Worm (Caenorhabditis elegans) whole organism, L4/young adult: ENCODE data around the gene hot-1.

Source experiments
- W03F9.2 ChIP-seq: fragments of 150-350 bp; optimal IDR thresholded peaks from 2 replicates; lab custom pipeline; 2014; ENCODE audit warnings: missing biosample characterization, missing genetic modification characterization
- dao-5 ChIP-seq: sonication (generic microtip); optimal IDR thresholded peaks from 2 replicates; lab custom pipeline; 2016; ENCODE audit warnings: missing genotype, missing genetic modification characterization, moderate library complexity, missing compliant biosample characterization
- him-1 ChIP-seq: sonication (generic microtip); optimal IDR thresholded peaks from 2 replicates; lab custom pipeline; 2016; ENCODE audit warnings: missing genotype, missing genetic modification reagents, missing genetic modification characterization, missing compliant biosample characterization

DNA sequence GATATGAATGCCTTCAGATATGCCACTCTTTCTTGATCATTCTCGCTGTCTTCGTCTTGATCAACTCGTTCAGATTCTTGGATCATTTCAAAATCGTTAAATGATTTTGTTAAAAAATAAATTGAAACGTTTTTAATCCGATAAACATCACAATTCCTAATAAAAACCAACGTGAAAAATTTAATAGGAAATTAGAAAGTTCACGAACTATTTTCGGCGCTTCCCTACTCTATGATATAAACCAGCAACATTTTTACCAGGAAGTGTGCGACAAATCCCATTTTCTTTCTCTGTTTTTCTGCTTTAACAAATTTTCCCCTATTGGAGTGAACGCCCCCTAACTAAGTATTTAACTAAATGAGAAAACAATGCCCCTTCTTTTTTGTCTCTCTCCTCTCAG, 35.6 kb upstream of the hot-1 start, which contains the start of gene Y40H4A.2:
- TF ChIP-seq W03F9.2 (tag; lab: Kevin White, UChicago): no peak
- no peak for TF ChIP-seq him-1 (tag; lab: Kevin White, UChicago)
- TF ChIP-seq dao-5: no peak
